Fruit fly (Drosophila melanogaster) whole organism, prepupa: Measurements from ENCODE around the gene CG3407.

ENCODE experiments used
- Blimp-1 ChIP-seq: fragments of 200-800 bp; sonication (Bioruptor generic); optimal IDR thresholded peaks from 3 replicates; lab custom pipeline; 2017; ENCODE audit warnings: missing biosample characterization, missing genetic modification characterization, mild to moderate bottlenecking, moderate library complexity, missing genetic modification reagents
- CG10631 ChIP-seq: fragments of 200-800 bp; sonication (Bioruptor generic); optimal IDR thresholded peaks from 2 replicates; lab custom pipeline; 2016; ENCODE audit warnings: missing biosample characterization, missing genetic modification characterization
- CG10669 ChIP-seq: fragments of 200-800 bp; sonication (Bioruptor generic); optimal IDR thresholded peaks from 3 replicates; lab custom pipeline; 2018; ENCODE audit warnings: missing biosample characterization, mild to moderate bottlenecking, missing genetic modification characterization, moderate library complexity
- CG11294 ChIP-seq: fragments of 200-800 bp; sonication (Bioruptor generic); IDR thresholded peaks from 2 replicates; pipeline ENCODE4 v1.3.6; 2022; ENCODE audit warnings: missing biosample characterization, missing genetic modification characterization
- CG15336 ChIP-seq: fragments of 200-800 bp; sonication (Bioruptor generic); IDR thresholded peaks from 2 replicates; pipeline ENCODE4 v1.3.6; 2022; ENCODE audit warnings: missing biosample characterization, missing genetic modification characterization
- CG1621 ChIP-seq: fragments of 200-800 bp; sonication (Bioruptor generic); optimal IDR thresholded peaks from 3 replicates; lab custom pipeline; 2018; ENCODE audit warnings: missing biosample characterization, mild to moderate bottlenecking, missing genetic modification characterization
- CG16779 ChIP-seq: fragments of 200-800 bp; sonication (Bioruptor generic); optimal IDR thresholded peaks from 3 replicates; lab custom pipeline; 2017; ENCODE audit warnings: missing biosample characterization, mild to moderate bottlenecking, missing genetic modification characterization
- CG3032 ChIP-seq: fragments of 200-800 bp; optimal IDR thresholded peaks from 2 replicates; lab custom pipeline; 2019; ENCODE audit warnings: missing biosample characterization, mild to moderate bottlenecking, missing genetic modification characterization, moderate library complexity
- CG32006 ChIP-seq: fragments of 200-800 bp; sonication (Bioruptor generic); optimal IDR thresholded peaks from 3 replicates; lab custom pipeline; 2017; ENCODE audit warnings: missing biosample characterization, mild to moderate bottlenecking, missing genetic modification characterization
- CG34406 ChIP-seq: fragments of 200-800 bp; sonication (Bioruptor generic); optimal IDR thresholded peaks from 3 replicates; lab custom pipeline; 2016; ENCODE audit warnings: missing biosample characterization, missing genetic modification characterization
- CG3919 ChIP-seq: fragments of 200-800 bp; sonication (Bioruptor generic); optimal IDR thresholded peaks from 3 replicates; lab custom pipeline; 2016; ENCODE audit warnings: missing biosample characterization, missing genetic modification characterization
- CG4318 ChIP-seq: fragments of 200-800 bp; sonication (Bioruptor generic); optimal IDR thresholded peaks from 3 replicates; lab custom pipeline; 2017; ENCODE audit warnings: missing biosample characterization, mild to moderate bottlenecking, missing genetic modification characterization
- CG6163 ChIP-seq: fragments of 200-800 bp; sonication (Bioruptor generic); IDR thresholded peaks from 3 replicates; pipeline ENCODE4 v1.3.6; 2022; ENCODE audit warnings: missing biosample characterization, missing genetic modification characterization
- CG6276 ChIP-seq: fragments of 200-800 bp; sonication (Bioruptor generic); optimal IDR thresholded peaks from 2 replicates; lab custom pipeline; 2017; ENCODE audit warnings: missing biosample characterization, mild to moderate bottlenecking, missing genetic modification characterization
- CG6792 ChIP-seq: fragments of 200-800 bp; sonication (Bioruptor generic); optimal IDR thresholded peaks from 3 replicates; lab custom pipeline; 2016; ENCODE audit warnings: missing biosample characterization, missing genetic modification characterization
- CG6808 ChIP-seq: fragments of 200-800 bp; sonication (Bioruptor generic); optimal IDR thresholded peaks from 3 replicates; lab custom pipeline; 2017; ENCODE audit warnings: missing biosample characterization, missing genetic modification characterization, mild to moderate bottlenecking, moderate library complexity, missing genetic modification reagents
- CG6854 ChIP-seq: fragments of 200-800 bp; sonication (Bioruptor generic); optimal IDR thresholded peaks from 2 replicates; lab custom pipeline; 2017; ENCODE audit warnings: missing biosample characterization, mild to moderate bottlenecking, missing genetic modification characterization
- CG7368 ChIP-seq: fragments of 200-800 bp; sonication (Bioruptor generic); optimal IDR thresholded peaks from 3 replicates; lab custom pipeline; 2016; ENCODE audit warnings: missing biosample characterization, missing genetic modification characterization
- CG8119 ChIP-seq: fragments of 200-800 bp; sonication (Bioruptor generic); IDR thresholded peaks from 3 replicates; pipeline ENCODE4 v1.3.6; 2022; ENCODE audit warnings: missing biosample characterization, missing genetic modification characterization
- CG8632 ChIP-seq: fragments of 200-800 bp; sonication (Bioruptor generic); optimal IDR thresholded peaks from 3 replicates; lab custom pipeline; 2016; ENCODE audit warnings: missing biosample characterization, missing genetic modification characterization
- CG9139 ChIP-seq: fragments of 200-800 bp; sonication (Bioruptor generic); optimal IDR thresholded peaks from 3 replicates; lab custom pipeline; 2017; ENCODE audit warnings: missing biosample characterization, mild to moderate bottlenecking, missing genetic modification characterization
- Eip78C ChIP-seq: fragments of 200-800 bp; sonication (Bioruptor generic); peaks from one replicate; lab custom pipeline; 2016; ENCODE audit warnings: missing biosample characterization, missing genetic modification characterization
- Ets21C ChIP-seq: fragments of 200-800 bp; sonication (Bioruptor generic); optimal IDR thresholded peaks from 3 replicates; lab custom pipeline; 2016; ENCODE audit warnings: missing biosample characterization, missing genetic modification characterization
- Ets96B ChIP-seq: fragments of 200-800 bp; optimal IDR thresholded peaks from 2 replicates; lab custom pipeline; 2019; ENCODE audit warnings: missing biosample characterization, mild to moderate bottlenecking, missing genetic modification characterization, moderate library complexity
- Gug ChIP-seq: fragments of 200-800 bp; sonication (Bioruptor generic); IDR thresholded peaks from 2 replicates; pipeline ENCODE4 v1.3.6; 2022; ENCODE audit warnings: missing biosample characterization, missing genetic modification characterization
- Met ChIP-seq: fragments of 200-800 bp; sonication (Bioruptor generic); optimal IDR thresholded peaks from 3 replicates; lab custom pipeline; 2016; ENCODE audit warnings: missing biosample characterization, missing genetic modification characterization
- OdsH ChIP-seq: fragments of 200-800 bp; sonication (Bioruptor generic); optimal IDR thresholded peaks from 3 replicates; lab custom pipeline; 2016; ENCODE audit warnings: missing biosample characterization, missing genetic modification characterization
- Smox ChIP-seq: fragments of 200-800 bp; sonication (Bioruptor generic); optimal IDR thresholded peaks from 3 replicates; lab custom pipeline; 2016; ENCODE audit warnings: missing biosample characterization, missing genetic modification characterization
- Sox102F ChIP-seq: fragments of 200-800 bp; sonication (Bioruptor generic); optimal IDR thresholded peaks from 2 replicates; lab custom pipeline; 2016; ENCODE audit warnings: missing biosample characterization, mild to moderate bottlenecking, missing genetic modification characterization
- Sox14 ChIP-seq: fragments of 200-800 bp; sonication (Bioruptor generic); optimal IDR thresholded peaks from 3 replicates; lab custom pipeline; 2016; ENCODE audit warnings: missing biosample characterization, missing genetic modification characterization
- Sox15 ChIP-seq: fragments of 200-800 bp; sonication (Bioruptor generic); optimal IDR thresholded peaks from 3 replicates; lab custom pipeline; 2016; ENCODE audit warnings: missing biosample characterization, missing genetic modification characterization
- achi ChIP-seq: fragments of 200-800 bp; sonication (Bioruptor generic); optimal IDR thresholded peaks from 3 replicates; lab custom pipeline; 2016; ENCODE audit warnings: missing biosample characterization, missing genetic modification characterization
- acj6 ChIP-seq: fragments of 200-800 bp; sonication (Bioruptor generic); optimal IDR thresholded peaks from 3 replicates; lab custom pipeline; 2016; ENCODE audit warnings: missing biosample characterization, missing genetic modification characterization
- dsx ChIP-seq: fragments of 200-800 bp; optimal IDR thresholded peaks from 3 replicates; lab custom pipeline; 2019; ENCODE audit warnings: missing biosample characterization, mild to moderate bottlenecking, missing genetic modification characterization, moderate library complexity; ENCODE audit not compliant: poor library complexity, severe bottlenecking
- eg ChIP-seq: fragments of 200-800 bp; sonication (Bioruptor generic); IDR thresholded peaks from 3 replicates; pipeline ENCODE4 v1.3.6; 2022; ENCODE audit warnings: missing biosample characterization, missing genetic modification characterization
- fd59A ChIP-seq: fragments of 200-800 bp; sonication (Bioruptor generic); optimal IDR thresholded peaks from 2 replicates; lab custom pipeline; 2017; ENCODE audit warnings: missing biosample characterization, mild to moderate bottlenecking, missing genetic modification characterization, missing genetic modification reagents
- net ChIP-seq: fragments of 200-800 bp; sonication (Bioruptor generic); optimal IDR thresholded peaks from 3 replicates; lab custom pipeline; 2016; ENCODE audit warnings: missing biosample characterization, missing genetic modification characterization
- salr ChIP-seq, 2 experiments: fragments of 200-800 bp; sonication (Bioruptor generic); optimal IDR thresholded peaks; 3 replicates each; lab custom pipeline; 2016 to 2018; ENCODE audit warnings: missing biosample characterization in 2 of 2, missing genetic modification characterization in 2 of 2, mild to moderate bottlenecking in 1 of 2
- spab ChIP-seq: fragments of 200-800 bp; sonication (Bioruptor generic); optimal IDR thresholded peaks from 2 replicates; lab custom pipeline; 2017; ENCODE audit warnings: missing biosample characterization, mild to moderate bottlenecking, missing genetic modification characterization, missing genetic modification reagents
- ss ChIP-seq, 2 experiments: fragments of 200-800 bp; sonication (Bioruptor generic); optimal IDR thresholded peaks; 2 replicates in 1 of 2; 3 replicates in 1 of 2; lab custom pipeline; 2017 to 2018; ENCODE audit warnings: mild to moderate bottlenecking in 2 of 2, missing biosample characterization in 2 of 2, missing genetic modification characterization in 2 of 2, moderate library complexity in 1 of 2
- topi ChIP-seq: fragments of 200-800 bp; sonication (Bioruptor generic); optimal IDR thresholded peaks from 3 replicates; lab custom pipeline; 2016; ENCODE audit warnings: missing biosample characterization, missing genetic modification characterization

The CG3407 gene

dm6 chr2L:3806197-3807030 lies 6.8 kb downstream of the CG3407 start (continued):
- TF ChIP-seq salr (GFP tag; optimal IDR thresholded peaks at IDR 0.05; lab: Kevin White, UChicago) (no peak), Smox (no peak), CG3919 (peak; percentile 40), CG10669 (GFP tag; lab: Kevin White, UChicago) (peak; percentile 19), Sox15 (GFP tag; lab: Kevin White, UChicago) (no peak)

dm6 chr2L:3805274-3806196 lies 7.7 kb downstream of the CG3407 start:
- no peak for TF ChIP-seq CG16779 (tag; lab: Kevin White, UChicago)
- TF ChIP-seq CG10631 (GFP tag; lab: Kevin White, UChicago), result peak; percentile 41
- peak; percentile 21 to 25 for TF ChIP-seq ss (GFP tag; optimal IDR thresholded peaks at IDR 0.05; lab: Kevin White, UChicago)
- TF ChIP-seq Met, result peak; percentile 4
- no peak for TF ChIP-seq Blimp-1 (GFP tag; lab: Kevin White, UChicago)
- TF ChIP-seq Ets21C (GFP tag; lab: Kevin White, UChicago), result no peak
- no peak for TF ChIP-seq CG6792 (GFP tag; lab: Kevin White, UChicago)
- peak in 1 of 2 experiments; percentile 92 for TF ChIP-seq salr (GFP tag; optimal IDR thresholded peaks at IDR 0.05; lab: Kevin White, UChicago)
- TF ChIP-seq CG34406 (GFP tag; lab: Kevin White, UChicago), result peak; percentile 17
- peak; percentile 32 for TF ChIP-seq CG3919
- TF ChIP-seq dsx, result peak; percentile 55
- TF ChIP-seq CG6163 (GFP tag; lab: Robert Waterston, UW), result peak; percentile 67
- TF ChIP-seq CG7368 (GFP tag; lab: Kevin White, UChicago), result no peak
- peak; percentile 86 for TF ChIP-seq CG32006
- TF ChIP-seq achi, result peak; percentile 27
- TF ChIP-seq spab (GFP tag; lab: Kevin White, UChicago), result peak; percentile 21
- TF ChIP-seq net (GFP tag; lab: Kevin White, UChicago), result peak; percentile 43
- TF ChIP-seq CG11294 (GFP tag; lab: Robert Waterston, UW), result no peak
- TF ChIP-seq Gug (GFP tag; lab: Robert Waterston, UW), result peak; percentile 19; the same call in 1 of the 2 replicates
- peak; percentile 40 for TF ChIP-seq acj6 (GFP tag; lab: Kevin White, UChicago)
- peak; percentile 52; the same call in 1 of the 3 replicates for TF ChIP-seq CG8119 (GFP tag; lab: Robert Waterston, UW)
- TF ChIP-seq CG3032, result peak; percentile 45
- TF ChIP-seq Eip78C (GFP tag; lab: Kevin White, UChicago), result peak; percentile 93
- peak; percentile 2 for TF ChIP-seq fd59A
- no peak for TF ChIP-seq CG1621 (tag; lab: Kevin White, UChicago)
- no peak for TF ChIP-seq CG9139 (GFP tag; lab: Kevin White, UChicago)
- no peak for TF ChIP-seq Sox14 (GFP tag; lab: Kevin White, UChicago)
- peak; percentile 23 for TF ChIP-seq CG8632
- peak; percentile 52 for TF ChIP-seq CG6808 (GFP tag; lab: Kevin White, UChicago)
- peak; percentile 77 for TF ChIP-seq eg (GFP tag; lab: Robert Waterston, UW)
- peak; percentile 16; the same call in 1 of the 2 replicates for TF ChIP-seq CG15336
- TF ChIP-seq OdsH (GFP tag; lab: Kevin White, UChicago), result peak; percentile 36
- TF ChIP-seq topi (GFP tag; lab: Kevin White, UChicago), result peak; percentile 28
- peak; percentile 72 for TF ChIP-seq CG6276 (GFP tag; lab: Kevin White, UChicago)
- peak; percentile 38 for TF ChIP-seq Ets96B (tag; lab: Kevin White, UChicago)
- no peak for TF ChIP-seq Sox102F (GFP tag; lab: Kevin White, UChicago)
- no peak for TF ChIP-seq CG6854 (GFP tag; lab: Kevin White, UChicago)
- peak; percentile 68 for TF ChIP-seq CG4318
